Fruit fly (Drosophila melanogaster): ENCODE measurements around the gene Mal-B2.

DNA sequence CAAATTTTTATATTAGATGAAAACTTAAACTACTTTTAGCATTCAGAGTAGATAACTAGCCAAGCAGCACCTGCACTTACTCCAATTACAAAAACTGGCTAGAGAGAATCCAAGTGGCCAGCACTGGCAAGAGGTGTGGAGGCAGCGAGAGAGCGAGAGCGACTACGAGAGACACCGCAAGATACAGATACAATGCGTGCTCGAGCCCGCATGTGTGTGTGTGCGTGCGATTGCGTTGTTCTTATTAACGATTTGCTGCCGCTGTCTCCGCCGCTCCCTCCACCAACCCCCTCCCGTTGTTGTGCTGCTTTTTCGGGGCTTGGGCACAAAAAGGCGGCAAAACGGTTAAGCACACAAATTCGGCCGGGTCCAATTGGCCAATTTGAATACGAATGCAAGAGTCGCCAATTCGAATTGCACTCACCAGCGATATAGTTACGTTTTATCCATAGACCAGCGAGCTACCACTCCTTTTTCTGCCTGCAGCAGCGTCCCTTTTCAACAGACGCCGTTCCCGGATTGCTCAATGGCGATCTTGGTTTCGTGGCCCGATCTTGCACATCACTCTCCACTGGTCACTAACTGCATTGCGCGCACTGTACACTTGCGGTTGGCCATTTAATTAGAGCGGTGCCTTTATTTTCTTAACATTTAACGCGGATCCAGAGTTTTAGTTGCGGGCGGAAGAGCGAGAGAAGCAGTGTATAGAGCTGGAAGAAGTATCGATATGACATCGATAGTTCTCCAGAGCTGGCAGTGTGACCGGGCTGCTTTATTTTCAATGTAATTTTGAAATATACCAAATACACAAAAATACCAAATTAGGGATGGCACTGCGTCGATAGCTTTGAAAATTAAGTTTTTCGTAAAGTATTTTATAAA is 40.8 kb upstream of the Mal-B2 start, which contains the start of gene crol:
- peak; percentile 84 for TF ChIP-seq CG13204 (GFP tag; optimal IDR thresholded peaks at IDR 0.05)
- no peak for TF ChIP-seq Pif1B (GFP tag; optimal IDR thresholded peaks at IDR 0.05)
- no peak for TF ChIP-seq CG8301 (tag; optimal IDR thresholded peaks at IDR 0.05)
